Worm (Caenorhabditis elegans) whole organism, L4/young adult: ENCODE measurements around the gene faah-1.

Experiments
- dao-5 ChIP-seq: sonication (generic microtip); optimal IDR thresholded peaks from 2 replicates; lab custom pipeline; 2016; ENCODE audit warnings: missing genotype, missing genetic modification characterization, moderate library complexity, missing compliant biosample characterization
- him-1 ChIP-seq: sonication (generic microtip); optimal IDR thresholded peaks from 2 replicates; lab custom pipeline; 2016; ENCODE audit warnings: missing genotype, missing genetic modification reagents, missing genetic modification characterization, missing compliant biosample characterization

- no peak for TF ChIP-seq dao-5
- TF ChIP-seq him-1 (tag; lab: Kevin White, UChicago): no peak
Measured at ce11 chrIV:8112187-8112586, 47.0 kb upstream of the faah-1 start, which contains the start of gene Y42H9AR.4.
